Worm (Caenorhabditis elegans): ENCODE results near the gene C34F11.2.

C34F11.2 gene

ce11 chrII:5171610-5172009 lies 40.5 kb upstream of the C34F11.2 start, which contains the start of gene C27D6.15:
Gene C27D6.15 (plus strand): TSS chrII:5171910.
- TF ChIP-seq ceh-19 (GFP tag; optimal IDR thresholded peaks at IDR 0.05) (no peak), ceh-14 (tag; optimal IDR thresholded peaks at IDR 0.05) (no peak), npax-4 (tag; optimal IDR thresholded peaks at IDR 0.05) (no peak), nhr-11 (tag; optimal IDR thresholded peaks at IDR 0.05) (no peak), pag-3 (tag; optimal IDR thresholded peaks at IDR 0.05; ENCODE audit: borderline replicate concordance) (no peak), unc-42 (tag; optimal IDR thresholded peaks at IDR 0.05) (no peak), K02D7.2 (tag; optimal IDR thresholded peaks at IDR 0.05) (no peak), pqm-1 (tag; optimal IDR thresholded peaks at IDR 0.05) (no peak), sox-2 (GFP tag; IDR thresholded peaks at IDR 0.05) (no peak), fkh-10 (GFP tag; optimal IDR thresholded peaks at IDR 0.05) (no peak), madf-2 (tag; optimal IDR thresholded peaks at IDR 0.05) (no peak), hlh-8 (tag; optimal IDR thresholded peaks at IDR 0.05) (no peak)

- TF ChIP-seq unc-42 (tag; optimal IDR thresholded peaks at IDR 0.05): no peak
- TF ChIP-seq eyg-1 (tag; optimal IDR thresholded peaks at IDR 0.05): no peak
- no peak for TF ChIP-seq ceh-30 (tag; optimal IDR thresholded peaks at IDR 0.05)
- TF ChIP-seq fax-1 (tag; optimal IDR thresholded peaks at IDR 0.05): no peak
- no peak for TF ChIP-seq pax-1 (tag; optimal IDR thresholded peaks at IDR 0.05)
- no peak for TF ChIP-seq ceh-34 (tag; optimal IDR thresholded peaks at IDR 0.05)
- no peak for TF ChIP-seq npax-4 (tag; optimal IDR thresholded peaks at IDR 0.05)
- no peak for TF ChIP-seq hlh-13 (GFP tag; optimal IDR thresholded peaks at IDR 0.05)
- TF ChIP-seq ceh-22 (tag; optimal IDR thresholded peaks at IDR 0.05): no peak
- no peak for TF ChIP-seq hlh-8 (tag; optimal IDR thresholded peaks at IDR 0.05)
- no peak for TF ChIP-seq zip-5 (tag; optimal IDR thresholded peaks at IDR 0.05)
- no peak for TF ChIP-seq che-1 (tag; optimal IDR thresholded peaks at IDR 0.05)
- no peak for TF ChIP-seq dmd-4 (tag; optimal IDR thresholded peaks at IDR 0.05; ENCODE audit: borderline replicate concordance)
- no peak for TF ChIP-seq ceh-19 (GFP tag; optimal IDR thresholded peaks at IDR 0.05)
- TF ChIP-seq sdc-2 (tag; optimal IDR thresholded peaks at IDR 0.05): no peak
These were observed 39.6 kb upstream of the C34F11.2 start, which contains the start of gene C27D6.1 for ce11 chrII:5172451-5172850. Gene C27D6.1 (plus strand): TSS chrII:5172751.

- no peak for TF ChIP-seq elt-2 (tag; optimal IDR thresholded peaks at IDR 0.05)
- TF ChIP-seq eyg-1 (tag; optimal IDR thresholded peaks at IDR 0.05): no peak
- TF ChIP-seq ets-4 (tag; optimal IDR thresholded peaks at IDR 0.05): no peak
- no peak for TF ChIP-seq pros-1 (tag; optimal IDR thresholded peaks at IDR 0.05)
These were observed 37.7 kb upstream of the C34F11.2 start, which contains the start of gene C27D6.3 for ce11 chrII:5174370-5174769. Gene C27D6.3 (minus strand): TSS chrII:5174470.

ce11 chrII:5176934-5177333 lies 35.1 kb upstream of the C34F11.2 start:
- TF ChIP-seq hlh-6 (tag; optimal IDR thresholded peaks at IDR 0.05): no peak
- TF ChIP-seq ceh-2 (tag; optimal IDR thresholded peaks at IDR 0.05): no peak
- no peak for TF ChIP-seq ceh-14 (tag; optimal IDR thresholded peaks at IDR 0.05)
- TF ChIP-seq F13H6.1 (tag; optimal IDR thresholded peaks at IDR 0.05): no peak
- TF ChIP-seq pha-2 (tag; optimal IDR thresholded peaks at IDR 0.05): no peak
- no peak for TF ChIP-seq ama-1 (optimal IDR thresholded peaks at IDR 0.05)
- no peak for TF ChIP-seq che-1 (tag; optimal IDR thresholded peaks at IDR 0.05)
- no peak for TF ChIP-seq npax-4 (tag; optimal IDR thresholded peaks at IDR 0.05)
- TF ChIP-seq ref-2 (tag; optimal IDR thresholded peaks at IDR 0.05): no peak
- TF ChIP-seq elt-2 (tag; optimal IDR thresholded peaks at IDR 0.05): no peak
- no peak for TF ChIP-seq eyg-1 (tag; optimal IDR thresholded peaks at IDR 0.05)
- no peak for TF ChIP-seq ahr-1 (tag; optimal IDR thresholded peaks at IDR 0.05)
- no peak for TF ChIP-seq ztf-16 (tag; optimal IDR thresholded peaks at IDR 0.05)
- TF ChIP-seq dmd-4 (tag; optimal IDR thresholded peaks at IDR 0.05; ENCODE audit: borderline replicate concordance): no peak
- TF ChIP-seq hlh-30 (tag; optimal IDR thresholded peaks at IDR 0.05; ENCODE audit: insufficient read depth): no peak

- TF ChIP-seq pqm-1 (tag; optimal IDR thresholded peaks at IDR 0.05) (no peak), pat-9 (tag; optimal IDR thresholded peaks at IDR 0.05) (no peak), nfya-1 (tag; optimal IDR thresholded peaks at IDR 0.05) (no peak), C38D4.7 (GFP tag; optimal IDR thresholded peaks at IDR 0.05) (no peak), unc-86 (tag; optimal IDR thresholded peaks at IDR 0.05) (no peak), ama-1 (optimal IDR thresholded peaks at IDR 0.05) (no peak), ets-4 (tag; optimal IDR thresholded peaks at IDR 0.05) (no peak), ceh-18 (tag; optimal IDR thresholded peaks at IDR 0.05) (no peak), npax-4 (tag; optimal IDR thresholded peaks at IDR 0.05) (no peak), sox-4 (tag; optimal IDR thresholded peaks at IDR 0.05) (no peak), tbx-7 (tag; optimal IDR thresholded peaks at IDR 0.05) (no peak), odd-2 (tag; optimal IDR thresholded peaks at IDR 0.05) (no peak), unc-3 (GFP tag; conservative IDR thresholded peaks at IDR 0.05) (no peak), unc-3 (tag; optimal IDR thresholded peaks at IDR 0.05) (no peak), fkh-6 (tag; optimal IDR thresholded peaks at IDR 0.05) (no peak)
These were observed 34.2 kb upstream of the C34F11.2 start, which contains the start of gene C27D6.12 for ce11 chrII:5177902-5178301. Gene C27D6.12 (minus strand): TSS chrII:5178002.

All from whole organism, late embryonic.